Fruit fly (Drosophila melanogaster) whole organism, prepupa: Measurements from ENCODE around the gene CG14856.
A peak's percentile ranks its signal among the peaks of the same experiment; 100 is the strongest.

Source experiments
- Blimp-1 ChIP-seq: fragments of 200-800 bp; sonication (Bioruptor generic); optimal IDR thresholded peaks from 3 replicates; lab custom pipeline; 2017; ENCODE audit warnings: missing biosample characterization, missing genetic modification characterization, mild to moderate bottlenecking, moderate library complexity, missing genetic modification reagents
- CG10669 ChIP-seq: fragments of 200-800 bp; sonication (Bioruptor generic); optimal IDR thresholded peaks from 3 replicates; lab custom pipeline; 2018; ENCODE audit warnings: missing biosample characterization, mild to moderate bottlenecking, missing genetic modification characterization, moderate library complexity
- CG11294 ChIP-seq: fragments of 200-800 bp; sonication (Bioruptor generic); IDR thresholded peaks from 2 replicates; pipeline ENCODE4 v1.3.6; 2022; ENCODE audit warnings: missing biosample characterization, missing genetic modification characterization
- CG11902 ChIP-seq: fragments of 200-800 bp; sonication (Bioruptor generic); optimal IDR thresholded peaks from 3 replicates; lab custom pipeline; 2016; ENCODE audit warnings: missing biosample characterization, missing genetic modification characterization
- CG15336 ChIP-seq: fragments of 200-800 bp; sonication (Bioruptor generic); IDR thresholded peaks from 2 replicates; pipeline ENCODE4 v1.3.6; 2022; ENCODE audit warnings: missing biosample characterization, missing genetic modification characterization
- CG1621 ChIP-seq: fragments of 200-800 bp; sonication (Bioruptor generic); optimal IDR thresholded peaks from 3 replicates; lab custom pipeline; 2018; ENCODE audit warnings: missing biosample characterization, mild to moderate bottlenecking, missing genetic modification characterization
- CG16779 ChIP-seq: fragments of 200-800 bp; sonication (Bioruptor generic); optimal IDR thresholded peaks from 3 replicates; lab custom pipeline; 2017; ENCODE audit warnings: missing biosample characterization, mild to moderate bottlenecking, missing genetic modification characterization
- CG3032 ChIP-seq: fragments of 200-800 bp; optimal IDR thresholded peaks from 2 replicates; lab custom pipeline; 2019; ENCODE audit warnings: missing biosample characterization, mild to moderate bottlenecking, missing genetic modification characterization, moderate library complexity
- CG31627 ChIP-seq: fragments of 200-800 bp; sonication (Bioruptor generic); optimal IDR thresholded peaks from 3 replicates; lab custom pipeline; 2016; ENCODE audit warnings: missing biosample characterization, missing genetic modification characterization
- CG32006 ChIP-seq: fragments of 200-800 bp; sonication (Bioruptor generic); optimal IDR thresholded peaks from 3 replicates; lab custom pipeline; 2017; ENCODE audit warnings: missing biosample characterization, mild to moderate bottlenecking, missing genetic modification characterization
- CG34406 ChIP-seq: fragments of 200-800 bp; sonication (Bioruptor generic); optimal IDR thresholded peaks from 3 replicates; lab custom pipeline; 2016; ENCODE audit warnings: missing biosample characterization, missing genetic modification characterization
- CG3919 ChIP-seq: fragments of 200-800 bp; sonication (Bioruptor generic); optimal IDR thresholded peaks from 3 replicates; lab custom pipeline; 2016; ENCODE audit warnings: missing biosample characterization, missing genetic modification characterization
- CG4318 ChIP-seq: fragments of 200-800 bp; sonication (Bioruptor generic); optimal IDR thresholded peaks from 3 replicates; lab custom pipeline; 2017; ENCODE audit warnings: missing biosample characterization, mild to moderate bottlenecking, missing genetic modification characterization
- CG6163 ChIP-seq: fragments of 200-800 bp; sonication (Bioruptor generic); IDR thresholded peaks from 3 replicates; pipeline ENCODE4 v1.3.6; 2022; ENCODE audit warnings: missing biosample characterization, missing genetic modification characterization
- CG6276 ChIP-seq: fragments of 200-800 bp; sonication (Bioruptor generic); optimal IDR thresholded peaks from 2 replicates; lab custom pipeline; 2017; ENCODE audit warnings: missing biosample characterization, mild to moderate bottlenecking, missing genetic modification characterization
- CG6792 ChIP-seq: fragments of 200-800 bp; sonication (Bioruptor generic); optimal IDR thresholded peaks from 3 replicates; lab custom pipeline; 2016; ENCODE audit warnings: missing biosample characterization, missing genetic modification characterization
- CG6808 ChIP-seq: fragments of 200-800 bp; sonication (Bioruptor generic); optimal IDR thresholded peaks from 3 replicates; lab custom pipeline; 2017; ENCODE audit warnings: missing biosample characterization, missing genetic modification characterization, mild to moderate bottlenecking, moderate library complexity, missing genetic modification reagents
- CG8319 ChIP-seq: fragments of 200-800 bp; sonication (Bioruptor generic); optimal IDR thresholded peaks from 3 replicates; lab custom pipeline; 2016; ENCODE audit warnings: missing biosample characterization, missing genetic modification characterization
- CG9139 ChIP-seq: fragments of 200-800 bp; sonication (Bioruptor generic); optimal IDR thresholded peaks from 3 replicates; lab custom pipeline; 2017; ENCODE audit warnings: missing biosample characterization, mild to moderate bottlenecking, missing genetic modification characterization
- Eip75B ChIP-seq: fragments of 200-800 bp; sonication (Bioruptor generic); optimal IDR thresholded peaks from 3 replicates; lab custom pipeline; 2016; ENCODE audit warnings: missing biosample characterization, missing genetic modification characterization
- Eip78C ChIP-seq: fragments of 200-800 bp; sonication (Bioruptor generic); peaks from one replicate; lab custom pipeline; 2016; ENCODE audit warnings: missing biosample characterization, missing genetic modification characterization
- Eip93F ChIP-seq: fragments of 200-800 bp; sonication (Bioruptor generic); optimal IDR thresholded peaks from 2 replicates; lab custom pipeline; 2016; ENCODE audit warnings: missing biosample characterization, mild to moderate bottlenecking, missing genetic modification characterization
- Ets21C ChIP-seq: fragments of 200-800 bp; sonication (Bioruptor generic); optimal IDR thresholded peaks from 3 replicates; lab custom pipeline; 2016; ENCODE audit warnings: missing biosample characterization, missing genetic modification characterization
- Ets96B ChIP-seq: fragments of 200-800 bp; optimal IDR thresholded peaks from 2 replicates; lab custom pipeline; 2019; ENCODE audit warnings: missing biosample characterization, mild to moderate bottlenecking, missing genetic modification characterization, moderate library complexity
- Gug ChIP-seq: fragments of 200-800 bp; sonication (Bioruptor generic); IDR thresholded peaks from 2 replicates; pipeline ENCODE4 v1.3.6; 2022; ENCODE audit warnings: missing biosample characterization, missing genetic modification characterization
- Hr38 ChIP-seq: sonication (Bioruptor generic); optimal IDR thresholded peaks from 2 replicates; lab custom pipeline; 2016; ENCODE audit warnings: missing biosample characterization, missing genetic modification characterization
- Hr39 ChIP-seq: fragments of 200-800 bp; sonication (Bioruptor generic); optimal IDR thresholded peaks from 2 replicates; lab custom pipeline; 2016; ENCODE audit warnings: missing biosample characterization, missing genetic modification characterization
- Hr4 ChIP-seq: fragments of 200-800 bp; sonication (Bioruptor generic); optimal IDR thresholded peaks from 3 replicates; lab custom pipeline; 2016; ENCODE audit warnings: missing biosample characterization, missing genetic modification characterization
- Lpt ChIP-seq: fragments of 200-800 bp; sonication (Bioruptor generic); optimal IDR thresholded peaks from 3 replicates; lab custom pipeline; 2016; ENCODE audit warnings: missing biosample characterization, missing genetic modification characterization
- OdsH ChIP-seq: fragments of 200-800 bp; sonication (Bioruptor generic); optimal IDR thresholded peaks from 3 replicates; lab custom pipeline; 2016; ENCODE audit warnings: missing biosample characterization, missing genetic modification characterization
- Sox14 ChIP-seq: fragments of 200-800 bp; sonication (Bioruptor generic); optimal IDR thresholded peaks from 3 replicates; lab custom pipeline; 2016; ENCODE audit warnings: missing biosample characterization, missing genetic modification characterization
- Sox15 ChIP-seq: fragments of 200-800 bp; sonication (Bioruptor generic); optimal IDR thresholded peaks from 3 replicates; lab custom pipeline; 2016; ENCODE audit warnings: missing biosample characterization, missing genetic modification characterization
- acj6 ChIP-seq: fragments of 200-800 bp; sonication (Bioruptor generic); optimal IDR thresholded peaks from 3 replicates; lab custom pipeline; 2016; ENCODE audit warnings: missing biosample characterization, missing genetic modification characterization
- cyc ChIP-seq: fragments of 200-800 bp; sonication (Bioruptor generic); optimal IDR thresholded peaks from 3 replicates; lab custom pipeline; 2016; ENCODE audit warnings: missing biosample characterization, missing genetic modification characterization
- dac ChIP-seq: fragments of 200-800 bp; sonication (Bioruptor generic); optimal IDR thresholded peaks from 2 replicates; lab custom pipeline; 2017; ENCODE audit warnings: missing biosample characterization, mild to moderate bottlenecking, missing genetic modification characterization
- dsx ChIP-seq: fragments of 200-800 bp; optimal IDR thresholded peaks from 3 replicates; lab custom pipeline; 2019; ENCODE audit warnings: missing biosample characterization, mild to moderate bottlenecking, missing genetic modification characterization, moderate library complexity; ENCODE audit not compliant: poor library complexity, severe bottlenecking
- eg ChIP-seq: fragments of 200-800 bp; sonication (Bioruptor generic); IDR thresholded peaks from 3 replicates; pipeline ENCODE4 v1.3.6; 2022; ENCODE audit warnings: missing biosample characterization, missing genetic modification characterization
- esn ChIP-seq: fragments of 200-800 bp; sonication (Bioruptor generic); optimal IDR thresholded peaks from 2 replicates; lab custom pipeline; 2016; ENCODE audit warnings: missing biosample characterization, mild to moderate bottlenecking, missing genetic modification characterization, moderate library complexity
- fd59A ChIP-seq: fragments of 200-800 bp; sonication (Bioruptor generic); optimal IDR thresholded peaks from 2 replicates; lab custom pipeline; 2017; ENCODE audit warnings: missing biosample characterization, mild to moderate bottlenecking, missing genetic modification characterization, missing genetic modification reagents
- fd85E ChIP-seq: fragments of 200-800 bp; sonication (Bioruptor generic); optimal IDR thresholded peaks from 3 replicates; lab custom pipeline; 2016; ENCODE audit warnings: missing biosample characterization, missing genetic modification characterization
- fkh ChIP-seq: fragments of 200-800 bp; sonication (Bioruptor generic); optimal IDR thresholded peaks from 3 replicates; lab custom pipeline; 2017; ENCODE audit warnings: missing biosample characterization, mild to moderate bottlenecking, missing genetic modification characterization, moderate library complexity
- lz ChIP-seq: fragments of 200-800 bp; sonication (Bioruptor generic); optimal IDR thresholded peaks from 3 replicates; lab custom pipeline; 2016; ENCODE audit warnings: missing biosample characterization, missing genetic modification characterization
- net ChIP-seq: fragments of 200-800 bp; sonication (Bioruptor generic); optimal IDR thresholded peaks from 3 replicates; lab custom pipeline; 2016; ENCODE audit warnings: missing biosample characterization, missing genetic modification characterization
- pdm3 ChIP-seq: fragments of 200-800 bp; sonication (Bioruptor generic); optimal IDR thresholded peaks from 3 replicates; lab custom pipeline; 2016; ENCODE audit warnings: missing biosample characterization, missing genetic modification characterization
- salr ChIP-seq, 2 experiments: fragments of 200-800 bp; sonication (Bioruptor generic); optimal IDR thresholded peaks; 3 replicates each; lab custom pipeline; 2016 to 2018; ENCODE audit warnings: missing biosample characterization in 2 of 2, missing genetic modification characterization in 2 of 2, mild to moderate bottlenecking in 1 of 2
- spab ChIP-seq: fragments of 200-800 bp; sonication (Bioruptor generic); optimal IDR thresholded peaks from 2 replicates; lab custom pipeline; 2017; ENCODE audit warnings: missing biosample characterization, mild to moderate bottlenecking, missing genetic modification characterization, missing genetic modification reagents
- ss ChIP-seq, 2 experiments: fragments of 200-800 bp; sonication (Bioruptor generic); optimal IDR thresholded peaks; 2 replicates in 1 of 2; 3 replicates in 1 of 2; lab custom pipeline; 2017 to 2018; ENCODE audit warnings: mild to moderate bottlenecking in 2 of 2, missing biosample characterization in 2 of 2, missing genetic modification characterization in 2 of 2, moderate library complexity in 1 of 2
- svp ChIP-seq: fragments of 200-800 bp; sonication (Bioruptor generic); peaks from one replicate; lab custom pipeline; 2016; ENCODE audit warnings: missing biosample characterization, missing genetic modification characterization
- vri ChIP-seq: fragments of 200-800 bp; sonication (Bioruptor generic); optimal IDR thresholded peaks from 3 replicates; lab custom pipeline; 2016; ENCODE audit warnings: missing biosample characterization, mild to moderate bottlenecking, missing genetic modification characterization

The CG14856 gene

DNA sequence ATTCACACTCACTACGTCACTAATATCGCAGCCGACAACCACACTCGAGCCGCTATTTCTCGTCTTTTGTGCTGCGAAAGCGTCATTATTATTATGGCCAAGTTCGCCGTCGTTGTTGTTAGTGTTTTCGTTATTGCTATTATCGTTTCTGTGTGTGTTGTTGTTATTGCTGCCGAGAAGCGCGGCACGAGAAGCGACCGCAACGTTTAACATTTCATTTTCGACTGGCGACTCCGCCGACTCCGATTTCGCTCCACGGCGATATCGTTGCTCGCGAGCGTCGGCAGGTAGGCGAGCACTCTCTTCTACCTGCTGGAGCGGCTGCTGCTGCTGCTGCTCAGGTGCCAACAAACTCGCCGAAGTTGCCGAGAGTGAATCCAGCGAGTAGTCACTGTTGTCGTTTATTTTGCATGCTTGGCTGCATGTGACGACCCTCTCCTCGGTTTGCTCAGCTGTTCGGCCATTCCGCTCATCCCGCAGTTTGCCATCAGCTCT is 19.0 kb downstream of the CG14856 start (continued):
- TF ChIP-seq CG3032 (tag; lab: Kevin White, UChicago) (no peak), Ets96B (tag; lab: Kevin White, UChicago) (no peak), Eip75B (GFP tag; lab: Kevin White, UChicago) (no peak), dsx (GFP tag; lab: Kevin White, UChicago) (peak; percentile 25), eg (GFP tag; lab: Robert Waterston, UW) (peak; percentile 8; the same call in 1 of the 3 replicates), CG6163 (peak; percentile 48; the same call in 2 of the 3 replicates), CG3919 (GFP tag; lab: Kevin White, UChicago) (peak; percentile 45), CG16779 (tag; lab: Kevin White, UChicago) (peak; percentile 20), Eip78C (GFP tag; lab: Kevin White, UChicago) (peak; percentile 76)

- TF ChIP-seq Gug, result no peak
- no peak for TF ChIP-seq CG4318
- TF ChIP-seq CG3919 (GFP tag; lab: Kevin White, UChicago), result peak; percentile 23
- peak in 1 of 2 experiments; percentile 13 for TF ChIP-seq ss (GFP tag; optimal IDR thresholded peaks at IDR 0.05; lab: Kevin White, UChicago)
- no peak for TF ChIP-seq Sox15
- TF ChIP-seq Eip78C (GFP tag; lab: Kevin White, UChicago), result peak; percentile 76
- no peak for TF ChIP-seq CG32006 (GFP tag; lab: Kevin White, UChicago)
- TF ChIP-seq CG9139 (GFP tag; lab: Kevin White, UChicago), result no peak
- TF ChIP-seq CG11902 (GFP tag; lab: Kevin White, UChicago), result no peak
- TF ChIP-seq Eip75B (GFP tag; lab: Kevin White, UChicago), result no peak
- no peak for TF ChIP-seq Hr4 (GFP tag; lab: Kevin White, UChicago)
- peak; percentile 82 for TF ChIP-seq vri (GFP tag; lab: Kevin White, UChicago)
- peak; percentile 1 for TF ChIP-seq Lpt (GFP tag; lab: Kevin White, UChicago)
- TF ChIP-seq Blimp-1 (GFP tag; lab: Kevin White, UChicago), result no peak
- TF ChIP-seq Sox14 (GFP tag; lab: Kevin White, UChicago), result no peak
- peak; percentile 8 for TF ChIP-seq dsx (GFP tag; lab: Kevin White, UChicago)
- no peak for TF ChIP-seq CG1621 (tag; lab: Kevin White, UChicago)
- TF ChIP-seq salr (GFP tag; optimal IDR thresholded peaks at IDR 0.05; lab: Kevin White, UChicago), result no peak
- no peak for TF ChIP-seq svp (GFP tag; lab: Kevin White, UChicago)
- no peak for TF ChIP-seq fd59A
- TF ChIP-seq net (GFP tag; lab: Kevin White, UChicago), result no peak
- no peak for TF ChIP-seq spab (GFP tag; lab: Kevin White, UChicago)
- no peak for TF ChIP-seq acj6 (GFP tag; lab: Kevin White, UChicago)
- TF ChIP-seq Hr39 (GFP tag; lab: Kevin White, UChicago), result no peak
- TF ChIP-seq CG6792 (GFP tag; lab: Kevin White, UChicago), result no peak
- TF ChIP-seq OdsH, result no peak
- TF ChIP-seq eg (GFP tag; lab: Robert Waterston, UW), result peak; percentile 42; the same call in 2 of the 3 replicates
- TF ChIP-seq CG6808 (GFP tag; lab: Kevin White, UChicago), result no peak
- no peak for TF ChIP-seq dac
- no peak for TF ChIP-seq fd85E (GFP tag; lab: Kevin White, UChicago)
- no peak for TF ChIP-seq Hr38 (GFP tag; lab: Kevin White, UChicago)
- TF ChIP-seq CG6163, result peak; percentile 47; the same call in 1 of the 3 replicates
- TF ChIP-seq Eip93F (GFP tag; lab: Kevin White, UChicago), result no peak
- TF ChIP-seq CG34406 (GFP tag; lab: Kevin White, UChicago), result no peak
- peak; percentile 50 for TF ChIP-seq fkh
- TF ChIP-seq lz (GFP tag; lab: Kevin White, UChicago), result no peak
- TF ChIP-seq Ets21C, result no peak
- no peak; the same call in 1 of the 2 replicates for TF ChIP-seq CG11294 (GFP tag; lab: Robert Waterston, UW)
- TF ChIP-seq CG31627 (GFP tag; lab: Kevin White, UChicago), result no peak
- TF ChIP-seq cyc (GFP tag; lab: Kevin White, UChicago), result no peak
- no peak for TF ChIP-seq pdm3 (GFP tag; lab: Kevin White, UChicago)
- TF ChIP-seq CG6276, result no peak
- TF ChIP-seq CG8319, result no peak
- no peak for TF ChIP-seq CG10669 (GFP tag; lab: Kevin White, UChicago)
- no peak for TF ChIP-seq esn (GFP tag; lab: Kevin White, UChicago)
- peak; percentile 61 for TF ChIP-seq CG15336 (GFP tag; lab: Robert Waterston, UW)
Measured at dm6 chr3R:14819711-14820153, 20.9 kb downstream of the CG14856 start.
